Fruit fly (Drosophila melanogaster): ENCODE measurements around the gene crim.

DNA sequence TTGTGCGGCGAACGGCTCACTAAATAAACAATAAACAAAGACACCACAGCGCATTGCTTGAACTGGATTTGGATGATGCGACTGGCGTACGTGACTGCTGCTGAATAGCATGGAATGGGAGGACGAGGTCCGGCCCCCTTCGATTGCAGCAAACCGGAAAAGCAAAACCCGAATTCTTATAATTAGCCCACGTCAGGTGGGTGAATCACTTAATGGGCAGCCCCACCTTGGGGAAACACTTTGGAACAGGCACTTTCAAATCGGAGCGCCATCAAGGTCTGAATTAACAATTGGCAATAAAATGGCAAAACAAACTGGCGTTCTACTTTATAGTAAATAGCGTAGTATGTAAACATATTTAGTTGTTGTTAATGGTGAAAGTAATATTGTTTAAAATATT is 15.4 kb downstream of the crim start:
- TF ChIP-seq fru (optimal IDR thresholded peaks at IDR 0.05) (no peak), CG10431 (GFP tag; optimal IDR thresholded peaks at IDR 0.05) (no peak), CG8478 (optimal IDR thresholded peaks at IDR 0.05) (no peak), pan (optimal IDR thresholded peaks at IDR 0.05) (no peak), pan (GFP tag; optimal IDR thresholded peaks at IDR 0.05 in 1 of 2, IDR thresholded peaks at IDR 0.05 in 1 of 2) (no peak)

Data from whole organism, embryonic.